Fruit fly (Drosophila melanogaster): Measurements from ENCODE around the gene Mur18B.

Mur18B gene

dm6 chrX:19247200-19248052, 34.4 kb downstream of the Mur18B start, which contains the start of gene CG7992 (continued):
- TF ChIP-seq tna (GFP tag; IDR thresholded peaks at IDR 0.05; ENCODE audit: partially characterized antibody) (no peak), zfh2 (GFP tag; optimal IDR thresholded peaks at IDR 0.05) (peak; percentile 66), ham (GFP tag; IDR thresholded peaks at IDR 0.05) (no peak), MBD-R2 (GFP tag; IDR thresholded peaks at IDR 0.05) (peak; percentile 26; the same call in 1 of the 2 replicates), ERR (GFP tag; optimal IDR thresholded peaks at IDR 0.05) (no peak), CHES-1-like (GFP tag; optimal IDR thresholded peaks at IDR 0.05) (peak; percentile 74), p53 (GFP tag; optimal IDR thresholded peaks at IDR 0.05) (peak; percentile 28), ci (GFP tag; IDR thresholded peaks at IDR 0.05) (no peak), CG2120 (GFP tag; optimal IDR thresholded peaks at IDR 0.05) (peak; percentile 86), maf-S (GFP tag; optimal IDR thresholded peaks at IDR 0.05) (peak; percentile 19), fd64A (GFP tag; optimal IDR thresholded peaks at IDR 0.05) (no peak), Hr51 (GFP tag; optimal IDR thresholded peaks at IDR 0.05) (peak; percentile 29 to 69), Pdp1 (GFP tag; optimal IDR thresholded peaks at IDR 0.05) (peak; percentile 59 to 65), CG1832 (GFP tag; optimal IDR thresholded peaks at IDR 0.05) (no peak), CG13123 (GFP tag; optimal IDR thresholded peaks at IDR 0.05) (peak; percentile 21), yki (optimal IDR thresholded peaks at IDR 0.05) (no peak), br (optimal IDR thresholded peaks at IDR 0.05) (no peak), da (GFP tag; optimal IDR thresholded peaks at IDR 0.05) (no peak), slbo (GFP tag; IDR thresholded peaks at IDR 0.05) (peak; percentile 63), toy (GFP tag; IDR thresholded peaks at IDR 0.05) (no peak), nau (GFP tag; optimal IDR thresholded peaks at IDR 0.05) (no peak), grn (GFP tag; optimal IDR thresholded peaks at IDR 0.05) (peak; percentile 89), CG17829 (tag; optimal IDR thresholded peaks at IDR 0.05) (peak; percentile 2), hb (GFP tag; IDR thresholded peaks at IDR 0.05; ENCODE audit: partially characterized antibody) (no peak), CG17359 (tag; optimal IDR thresholded peaks at IDR 0.05) (peak; percentile 47), CG5245 (GFP tag; optimal IDR thresholded peaks at IDR 0.05) (no peak), Dref (GFP tag; IDR thresholded peaks at IDR 0.05) (no peak), pnt (GFP tag; optimal IDR thresholded peaks at IDR 0.05) (peak; percentile 46), Hmr (GFP tag; optimal IDR thresholded peaks at IDR 0.05) (peak; percentile 75), run (tag; optimal IDR thresholded peaks at IDR 0.05) (peak; percentile 41), CG14014 (GFP tag; IDR thresholded peaks at IDR 0.05) (0 out of 2 replicates have a peak, but pooled peaks have one; percentile 15), CG7745 (tag; optimal IDR thresholded peaks at IDR 0.05) (no peak), CG13287 (GFP tag; IDR thresholded peaks at IDR 0.05; ENCODE audit: partially characterized antibody) (no peak), CG6813 (GFP tag; optimal IDR thresholded peaks at IDR 0.05) (peak; percentile 16), odd (GFP tag; optimal IDR thresholded peaks at IDR 0.05) (peak; percentile 47), CG7357 (GFP tag; IDR thresholded peaks at IDR 0.05) (peak; percentile 25; the same call in 1 of the 3 replicates), her (GFP tag; optimal IDR thresholded peaks at IDR 0.05) (peak; percentile 18), mld (GFP tag; IDR thresholded peaks at IDR 0.05; ENCODE audit: partially characterized antibody) (no peak), TFAM (GFP tag; optimal IDR thresholded peaks at IDR 0.05) (no peak), CG18262 (tag; optimal IDR thresholded peaks at IDR 0.05) (peak; percentile 45), CG11560 (tag; IDR thresholded peaks at IDR 0.05) (no peak), Fer1 (GFP tag; optimal IDR thresholded peaks at IDR 0.05) (peak; percentile 73), chm (GFP tag; IDR thresholded peaks at IDR 0.05) (no peak), HLH3B (GFP tag; IDR thresholded peaks at IDR 0.05) (peak; percentile 45; the same call in 1 of the 2 replicates), CG14965 (GFP tag; optimal IDR thresholded peaks at IDR 0.05; ENCODE audit: borderline replicate concordance) (no peak), CG14860 (GFP tag; IDR thresholded peaks at IDR 0.05; ENCODE audit: partially characterized antibody) (no peak), nmo (GFP tag; optimal IDR thresholded peaks at IDR 0.05) (peak; percentile 66), Abd-B (GFP tag; optimal IDR thresholded peaks at IDR 0.05) (peak; percentile 42), so (GFP tag; IDR thresholded peaks at IDR 0.05) (peak; percentile 52; the same call in 1 of the 3 replicates)
